Worm (Caenorhabditis elegans) whole organism, late embryonic: Measurements from ENCODE around the gene F41G3.10.

ENCODE experiments used
- ceh-2 ChIP-seq: sonication (generic microtip); optimal IDR thresholded peaks from 2 replicates; lab custom pipeline; 2016; ENCODE audit warnings: missing genotype, missing genetic modification characterization, missing compliant biosample characterization
- elt-2 ChIP-seq: sonication (generic microtip); optimal IDR thresholded peaks from 2 replicates; lab custom pipeline; 2016; ENCODE audit warnings: missing genetic modification reagents, missing genetic modification characterization, missing compliant biosample characterization
- fkh-10 ChIP-seq: fragments of 150-350 bp; optimal IDR thresholded peaks from 2 replicates; lab custom pipeline; 2014; ENCODE audit warnings: missing biosample characterization, missing genetic modification reagents, missing genetic modification characterization
- hlh-8 ChIP-seq: sonication (generic microtip); optimal IDR thresholded peaks from 2 replicates; lab custom pipeline; 2016; ENCODE audit warnings: missing genotype, missing genetic modification characterization, missing compliant biosample characterization
- nfya-1 ChIP-seq: sonication (generic microtip); optimal IDR thresholded peaks from 2 replicates; lab custom pipeline; 2017; ENCODE audit warnings: missing genetic modification characterization, mild to moderate bottlenecking, missing compliant biosample characterization, antibody characterized with exemption, moderate library complexity
- nhr-232 ChIP-seq: sonication (generic microtip); optimal IDR thresholded peaks from 2 replicates; lab custom pipeline; 2016; ENCODE audit warnings: missing genetic modification characterization, missing compliant biosample characterization
- sox-4 ChIP-seq: sonication (generic microtip); optimal IDR thresholded peaks from 2 replicates; lab custom pipeline; 2017; ENCODE audit warnings: mild to moderate bottlenecking, missing genetic modification characterization, inconsistent platforms, missing compliant biosample characterization
- ztf-16 ChIP-seq: sonication (generic microtip); optimal IDR thresholded peaks from 2 replicates; lab custom pipeline; 2017; ENCODE audit warnings: missing genetic modification characterization, missing compliant biosample characterization

- peak; percentile 39 for TF ChIP-seq ztf-16
- peak; percentile 71 for TF ChIP-seq elt-2 (tag; lab: Kevin White, UChicago)
- no peak for TF ChIP-seq nhr-232 (tag; lab: Kevin White, UChicago)
- no peak for TF ChIP-seq sox-4
- TF ChIP-seq fkh-10 (GFP tag; lab: Kevin White, UChicago): no peak
- TF ChIP-seq nfya-1 (tag; lab: Kevin White, UChicago): no peak
- TF ChIP-seq hlh-8 (tag; lab: Kevin White, UChicago): peak; percentile 75
- peak; percentile 78 for TF ChIP-seq ceh-2 (tag; lab: Kevin White, UChicago)
Observed at ce11 chrII:6734674-6735073, 14.6 kb downstream of the F41G3.10 start, which contains the start of gene T14B4.3.
